Fruit fly (Drosophila melanogaster) whole organism, embryonic: ENCODE results near the gene Eip75B.
A peak's percentile ranks its signal among the peaks of the same experiment; 100 is the strongest.

Experiments
- BEAF-32 ChIP-seq: fragments of 200-800 bp; sonication (Bioruptor generic); optimal IDR thresholded peaks from 3 replicates; lab custom pipeline; 2017; ENCODE audit warnings: missing biosample characterization, missing genetic modification characterization, mild to moderate bottlenecking, moderate library complexity, missing genetic modification reagents
- CG10462 ChIP-seq: fragments of 200-800 bp; sonication (Bioruptor generic); optimal IDR thresholded peaks from 2 replicates; lab custom pipeline; 2016; ENCODE audit warnings: missing biosample characterization, missing genetic modification characterization
- CG11093 ChIP-seq: fragments of 200-800 bp; sonication (Bioruptor generic); IDR thresholded peaks from 3 replicates; pipeline ENCODE4 v1.3.6; 2022; ENCODE audit warnings: missing biosample characterization, missing genetic modification characterization
- CG1233 ChIP-seq: fragments of 200-800 bp; sonication (Bioruptor generic); optimal IDR thresholded peaks from 4 replicates; lab custom pipeline; 2018; ENCODE audit warnings: missing biosample characterization, mild to moderate bottlenecking, missing genetic modification characterization
- CG16813 ChIP-seq: fragments of 200-800 bp; sonication (Bioruptor generic); IDR thresholded peaks from 3 replicates; pipeline ENCODE4 v1.3.6; 2022; ENCODE audit warnings: missing biosample characterization, missing genetic modification characterization; ENCODE audit not compliant: partially characterized antibody
- CG18262 ChIP-seq: fragments of 200-800 bp; optimal IDR thresholded peaks from 3 replicates; lab custom pipeline; 2019; ENCODE audit warnings: missing biosample characterization, mild to moderate bottlenecking, missing genetic modification characterization, moderate library complexity
- CG1832 ChIP-seq: fragments of 200-800 bp; sonication (Bioruptor generic); optimal IDR thresholded peaks from 2 replicates; lab custom pipeline; 2017; ENCODE audit warnings: missing biosample characterization, mild to moderate bottlenecking, missing genetic modification characterization, inconsistent platforms
- CG18476 ChIP-seq: fragments of 200-800 bp; sonication (Bioruptor generic); optimal IDR thresholded peaks from 2 replicates; lab custom pipeline; 2016; ENCODE audit warnings: missing biosample characterization, mild to moderate bottlenecking, missing genetic modification characterization
- CG32772 ChIP-seq: fragments of 200-800 bp; sonication (Bioruptor generic); IDR thresholded peaks from 2 replicates; pipeline ENCODE4 v1.3.6; 2022; ENCODE audit warnings: missing biosample characterization, missing genetic modification characterization
- CG6791 ChIP-seq: fragments of 200-800 bp; sonication (Bioruptor generic); IDR thresholded peaks from 3 replicates; pipeline ENCODE4 v1.3.6; 2022; ENCODE audit warnings: missing biosample characterization, missing genetic modification characterization; ENCODE audit not compliant: partially characterized antibody
- CG9727 ChIP-seq: fragments of 200-800 bp; sonication (Bioruptor generic); optimal IDR thresholded peaks from 3 replicates; lab custom pipeline; 2017; ENCODE audit warnings: missing biosample characterization, mild to moderate bottlenecking, missing genetic modification characterization
- D ChIP-seq, 2 experiments: fragments of 200-800 bp in 1 of 2; fragments of >200 bp in 1 of 2; sonication (Bioruptor generic) in 1 of 2; optimal IDR thresholded peaks; 2 replicates in 1 of 2; 3 replicates in 1 of 2; lab custom pipeline; 2017; ENCODE audit warnings: mild to moderate bottlenecking in 1 of 2, missing biosample characterization in 1 of 2, missing genetic modification characterization in 1 of 2, missing genetic modification reagents in 1 of 2
- Deaf1 ChIP-seq: fragments of 200-800 bp; optimal IDR thresholded peaks from 3 replicates; lab custom pipeline; 2019; ENCODE audit warnings: missing biosample characterization, mild to moderate bottlenecking, missing genetic modification characterization, moderate library complexity
- Dll ChIP-seq: fragments of 200-800 bp; sonication (Bioruptor generic); IDR thresholded peaks from 4 replicates; pipeline ENCODE4 v1.3.6; 2022; ENCODE audit warnings: missing biosample characterization, missing genetic modification characterization; ENCODE audit not compliant: partially characterized antibody
- Doc3 ChIP-seq: fragments of 200-800 bp; sonication (Bioruptor generic); IDR thresholded peaks from 3 replicates; pipeline ENCODE4 v1.3.6; 2022; ENCODE audit warnings: missing biosample characterization, missing genetic modification characterization; ENCODE audit not compliant: partially characterized antibody
- Dp ChIP-seq: fragments of 200-800 bp; sonication (Bioruptor generic); optimal IDR thresholded peaks from 2 replicates; lab custom pipeline; 2018; ENCODE audit warnings: missing biosample characterization, mild to moderate bottlenecking, missing genetic modification characterization, moderate library complexity
- Hey ChIP-seq: fragments of 200-800 bp; sonication (Bioruptor generic); optimal IDR thresholded peaks from 3 replicates; lab custom pipeline; 2018; ENCODE audit warnings: missing biosample characterization, mild to moderate bottlenecking, missing genetic modification characterization
- Med ChIP-seq: fragments of 200-800 bp; sonication (Bioruptor generic); peaks from one replicate; lab custom pipeline; 2016; ENCODE audit warnings: missing biosample characterization, missing genetic modification characterization, mild to moderate bottlenecking, inconsistent platforms, moderate library complexity
- NK7.1 ChIP-seq: fragments of 200-800 bp; sonication (Bioruptor generic); optimal IDR thresholded peaks from 3 replicates; lab custom pipeline; 2016; ENCODE audit warnings: missing biosample characterization, missing genetic modification characterization
- Rfx ChIP-seq: fragments of 200-800 bp; sonication (Bioruptor generic); IDR thresholded peaks from 2 replicates; pipeline ENCODE4 v1.3.6; 2022; ENCODE audit warnings: missing biosample characterization, missing genetic modification characterization
- Scr ChIP-seq: fragments of 200-800 bp; sonication (Bioruptor generic); IDR thresholded peaks from 2 replicates; pipeline ENCODE4 v1.3.6; 2022; ENCODE audit warnings: missing biosample characterization, missing genetic modification characterization; ENCODE audit not compliant: partially characterized antibody
- Sry-β ChIP-seq: fragments of 200-800 bp; sonication (Bioruptor generic); optimal IDR thresholded peaks from 2 replicates; lab custom pipeline; 2018; ENCODE audit warnings: missing biosample characterization, mild to moderate bottlenecking, missing genetic modification characterization, moderate library complexity
- Sry-δ ChIP-seq: fragments of 200-800 bp; sonication (Bioruptor generic); optimal IDR thresholded peaks from 2 replicates; lab custom pipeline; 2016; ENCODE audit warnings: missing biosample characterization, missing genetic modification characterization
- amos ChIP-seq: fragments of 200-800 bp; sonication (Bioruptor generic); IDR thresholded peaks from 2 replicates; pipeline ENCODE4 v1.3.6; 2022; ENCODE audit warnings: missing biosample characterization, missing genetic modification characterization; ENCODE audit not compliant: partially characterized antibody
- bbx ChIP-seq: fragments of 200-800 bp; sonication (Bioruptor generic); IDR thresholded peaks from 2 replicates; pipeline ENCODE4 v1.3.6; 2022; ENCODE audit warnings: missing biosample characterization, missing genetic modification characterization; ENCODE audit not compliant: partially characterized antibody
- crol ChIP-seq: fragments of 200-800 bp; sonication (Bioruptor generic); IDR thresholded peaks from 2 replicates; pipeline ENCODE4 v1.3.6; 2022; ENCODE audit warnings: missing biosample characterization, missing genetic modification characterization
- dmrt11E ChIP-seq: fragments of 200-800 bp; sonication (Bioruptor generic); optimal IDR thresholded peaks from 3 replicates; lab custom pipeline; 2018; ENCODE audit warnings: missing biosample characterization, mild to moderate bottlenecking, missing genetic modification characterization, moderate library complexity
- gem ChIP-seq: fragments of 200-800 bp; sonication (Bioruptor generic); optimal IDR thresholded peaks from 2 replicates; lab custom pipeline; 2019; ENCODE audit warnings: missing biosample characterization, mild to moderate bottlenecking, missing genetic modification characterization, moderate library complexity
- lmd ChIP-seq: fragments of 200-800 bp; sonication (Bioruptor generic); IDR thresholded peaks from 2 replicates; pipeline ENCODE4 v1.3.6; 2022; ENCODE audit warnings: missing biosample characterization, missing genetic modification characterization
- lola ChIP-seq, 3 experiments: fragments of >200 bp in 2 of 3; fragments of 200-800 bp in 1 of 3; sonication (Bioruptor generic) in 1 of 3; optimal IDR thresholded peaks; 2 replicates each; lab custom pipeline; 2017 to 2019; ENCODE audit warnings: missing biosample characterization in 3 of 3, missing genetic modification characterization in 3 of 3, mild to moderate bottlenecking in 1 of 3, moderate library complexity in 1 of 3
- nerfin-1 ChIP-seq: fragments of 200-800 bp; sonication (Bioruptor generic); optimal IDR thresholded peaks from 3 replicates; lab custom pipeline; 2019; ENCODE audit warnings: missing biosample characterization, mild to moderate bottlenecking, missing genetic modification characterization, moderate library complexity
- nom ChIP-seq: fragments of 200-800 bp; sonication (Bioruptor generic); optimal IDR thresholded peaks from 2 replicates; lab custom pipeline; 2017; ENCODE audit warnings: missing biosample characterization, missing genetic modification characterization, mild to moderate bottlenecking, moderate library complexity, missing genetic modification reagents
- phol ChIP-seq: fragments of 200-800 bp; sonication (Bioruptor generic); optimal IDR thresholded peaks from 3 replicates; lab custom pipeline; 2018; ENCODE audit warnings: missing biosample characterization, mild to moderate bottlenecking, missing genetic modification characterization, moderate library complexity
- pita ChIP-seq: fragments of 200-800 bp; sonication (Bioruptor generic); optimal IDR thresholded peaks from 2 replicates; lab custom pipeline; 2017; ENCODE audit warnings: missing biosample characterization, mild to moderate bottlenecking, missing genetic modification characterization
- pros ChIP-seq: fragments of 200-800 bp; sonication (Bioruptor generic); optimal IDR thresholded peaks from 3 replicates; lab custom pipeline; 2019; ENCODE audit warnings: missing biosample characterization, mild to moderate bottlenecking, missing genetic modification characterization, moderate library complexity
- repo ChIP-seq: fragments of 200-800 bp; sonication (Bioruptor generic); optimal IDR thresholded peaks from 2 replicates; lab custom pipeline; 2016; ENCODE audit warnings: missing biosample characterization, missing genetic modification characterization
- rib ChIP-seq: fragments of 200-800 bp; sonication (Bioruptor generic); IDR thresholded peaks from 2 replicates; pipeline ENCODE4 v1.3.6; 2022; ENCODE audit warnings: missing biosample characterization, missing genetic modification characterization
- salm ChIP-seq: fragments of 200-800 bp; sonication (Bioruptor generic); optimal IDR thresholded peaks from 2 replicates; lab custom pipeline; 2018; ENCODE audit warnings: missing biosample characterization, mild to moderate bottlenecking, missing genetic modification characterization
- scrt ChIP-seq: fragments of 200-800 bp; sonication (Bioruptor generic); optimal IDR thresholded peaks from 2 replicates; lab custom pipeline; 2018; ENCODE audit warnings: missing biosample characterization, mild to moderate bottlenecking, missing genetic modification characterization, moderate library complexity
- sd ChIP-seq: fragments of 200-800 bp; sonication (Bioruptor generic); optimal IDR thresholded peaks from 3 replicates; lab custom pipeline; 2018; ENCODE audit warnings: missing biosample characterization, mild to moderate bottlenecking, missing genetic modification characterization, moderate library complexity
- seq ChIP-seq: fragments of 200-800 bp; sonication (Bioruptor generic); IDR thresholded peaks from 2 replicates; pipeline ENCODE4 v1.3.6; 2022; ENCODE audit warnings: missing biosample characterization, missing genetic modification characterization
- sob ChIP-seq: fragments of 200-800 bp; sonication (Bioruptor generic); IDR thresholded peaks from 2 replicates; pipeline ENCODE4 v1.3.6; 2022; ENCODE audit warnings: missing biosample characterization, missing genetic modification characterization
- sqz ChIP-seq: fragments of 200-800 bp; sonication (Bioruptor generic); optimal IDR thresholded peaks from 3 replicates; lab custom pipeline; 2018; ENCODE audit warnings: missing biosample characterization, mild to moderate bottlenecking, missing genetic modification characterization
- toy ChIP-seq: fragments of 200-800 bp; sonication (Bioruptor generic); IDR thresholded peaks from 2 replicates; pipeline ENCODE4 v1.3.6; 2022; ENCODE audit warnings: missing biosample characterization, missing genetic modification characterization
- usp ChIP-seq: fragments of >200 bp; optimal IDR thresholded peaks from 2 replicates; lab custom pipeline; 2017; ENCODE audit warnings: missing biosample characterization, missing genetic modification characterization
- z ChIP-seq: fragments of 200-800 bp; sonication (Bioruptor generic); IDR thresholded peaks from 3 replicates; pipeline ENCODE4 v1.3.6; 2022; ENCODE audit warnings: missing biosample characterization, missing genetic modification characterization
- zf30C ChIP-seq: fragments of 200-800 bp; sonication (Bioruptor generic); optimal IDR thresholded peaks from 3 replicates; lab custom pipeline; 2018; ENCODE audit warnings: missing biosample characterization, mild to moderate bottlenecking, missing genetic modification characterization

Eip75B gene

DNA sequence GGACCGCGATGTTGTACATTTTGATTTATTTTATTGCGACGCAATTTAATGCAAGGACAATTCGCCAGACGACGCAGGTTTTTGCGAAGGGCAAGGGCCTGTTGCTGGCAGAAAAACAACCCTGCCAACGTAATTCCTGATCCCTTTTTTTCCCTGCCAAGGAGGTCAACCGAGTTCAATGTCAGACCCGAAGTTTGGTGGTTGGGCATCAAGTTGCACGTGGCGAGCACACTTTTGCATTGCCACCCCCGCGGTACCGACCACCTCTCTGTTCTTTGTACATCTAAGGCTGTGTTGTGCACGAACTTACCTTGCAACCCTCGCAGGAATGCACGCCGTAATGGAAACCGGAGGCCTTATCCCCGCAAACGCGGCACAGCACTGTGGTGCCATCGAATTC, 71.9 kb downstream of the Eip75B start:
- TF ChIP-seq seq (peak; percentile 69), salm (tag; lab: Kevin White, UChicago) (no peak), scrt (GFP tag; lab: Kevin White, UChicago) (peak; percentile 67), nerfin-1 (tag; lab: Kevin White, UChicago) (peak; percentile 85), D (optimal IDR thresholded peaks at IDR 0.05; lab: Kevin White, UChicago) (no peak), D (GFP tag; optimal IDR thresholded peaks at IDR 0.05; lab: Kevin White, UChicago) (no peak), lmd (GFP tag; lab: Robert Waterston, UW) (0 out of 2 replicates have a peak, but pooled peaks have one; percentile 8), CG10462 (GFP tag; lab: Kevin White, UChicago) (no peak), crol (GFP tag; lab: Robert Waterston, UW) (peak; percentile 67), sqz (peak; percentile 61), Deaf1 (tag; lab: Kevin White, UChicago) (peak; percentile 49), CG6791 (GFP tag; lab: Robert Waterston, UW) (0 out of 3 replicates have a peak, but pooled peaks have one; percentile 11), rib (peak; percentile 69), CG18476 (peak; percentile 94), Hey (tag; lab: Kevin White, UChicago) (peak; percentile 98), sd (tag; lab: Kevin White, UChicago) (peak; percentile 13), sob (no peak), CG1233 (GFP tag; lab: Kevin White, UChicago) (no peak), Scr (GFP tag; lab: Robert Waterston, UW) (no peak), pros (GFP tag; lab: Kevin White, UChicago) (peak; percentile 92), CG11093 (GFP tag; lab: Robert Waterston, UW) (no peak), Rfx (peak; percentile 10; the same call in 1 of the 2 replicates), pita (GFP tag; lab: Kevin White, UChicago) (no peak), repo (no peak)

DNA sequence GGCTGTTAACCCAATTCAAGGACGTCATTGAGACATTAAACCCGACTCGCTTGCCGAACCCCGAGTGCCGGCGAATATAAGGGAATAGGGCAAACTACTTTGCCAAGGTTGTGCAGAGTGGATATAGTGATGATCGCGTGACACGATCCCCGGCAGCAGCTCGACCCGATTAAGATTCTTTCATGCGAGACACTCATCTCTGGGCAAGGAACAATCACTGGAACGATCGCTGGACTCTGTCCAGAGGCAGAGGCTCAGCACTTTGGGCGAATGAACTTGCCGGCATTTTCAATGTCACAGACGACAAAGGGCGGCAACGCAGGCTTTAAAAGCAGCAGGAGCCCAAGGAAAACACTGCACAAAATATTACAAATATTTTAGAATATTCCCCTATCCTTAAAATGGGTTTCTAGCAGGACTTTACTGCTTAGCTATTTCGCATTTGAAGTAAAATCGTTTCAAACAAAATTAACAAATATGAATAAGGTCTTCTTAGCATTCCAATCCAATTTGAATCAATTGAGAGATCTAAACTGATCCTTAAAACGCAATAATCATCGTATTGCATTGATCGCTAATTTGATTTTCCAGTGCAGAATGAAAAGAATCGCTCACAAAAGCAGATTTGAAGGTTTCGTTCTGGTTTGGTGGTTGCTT, 72.5 kb downstream of the Eip75B start:
- TF ChIP-seq BEAF-32 (GFP tag; lab: Kevin White, UChicago) (peak; percentile 46), dmrt11E (tag; lab: Kevin White, UChicago) (peak; percentile 25), lola (GFP tag; optimal IDR thresholded peaks at IDR 0.05; lab: Kevin White, UChicago) (peak in 1 of 3 experiments; percentile 25), CG1832 (GFP tag; lab: Kevin White, UChicago) (peak; percentile 48), Med (peak; percentile 67), Dp (GFP tag; lab: Kevin White, UChicago) (no peak), amos (peak; percentile 47; the same call in 1 of the 2 replicates), Sry-δ (GFP tag; lab: Kevin White, UChicago) (peak; percentile 30), bbx (peak; percentile 45; the same call in 1 of the 2 replicates), gem (tag; lab: Kevin White, UChicago) (peak; percentile 30), phol (peak; percentile 16), CG9727 (GFP tag; lab: Kevin White, UChicago) (peak; percentile 9), NK7.1 (no peak), Sry-β (GFP tag; lab: Kevin White, UChicago) (peak; percentile 20), zf30C (GFP tag; lab: Kevin White, UChicago) (peak; percentile 16), CG32772 (GFP tag; lab: Robert Waterston, UW) (no peak), Scr (GFP tag; lab: Robert Waterston, UW) (peak; percentile 52), toy (GFP tag; lab: Robert Waterston, UW) (0 out of 2 replicates have a peak, but pooled peaks have one; percentile 6), nom (GFP tag; lab: Kevin White, UChicago) (peak; percentile 83), Dll (GFP tag; lab: Robert Waterston, UW) (peak; percentile 54; the same call in 1 of the 4 replicates), CG16813 (peak; percentile 28; the same call in 1 of the 3 replicates), Doc3 (GFP tag; lab: Robert Waterston, UW) (0 out of 3 replicates have a peak, but pooled peaks have one; percentile 24), usp (GFP tag; lab: Kevin White, UChicago) (no peak), z (GFP tag; lab: Robert Waterston, UW) (0 out of 3 replicates have a peak, but pooled peaks have one; percentile 19), CG18262 (tag; lab: Kevin White, UChicago) (peak; percentile 26)
